Fruit fly (Drosophila melanogaster) whole organism, adult: ENCODE results near the gene Cyp4d14.

ENCODE experiments used
- CG11617 ChIP-seq: fragments of 200-800 bp; sonication (Bioruptor generic); optimal IDR thresholded peaks from 2 replicates; lab custom pipeline; 2017; ENCODE audit warnings: mild to moderate bottlenecking, missing biosample characterization, missing genetic modification reagents, missing genetic modification characterization
- CG14711 ChIP-seq: fragments of 200-800 bp; sonication (Bioruptor generic); optimal IDR thresholded peaks from 2 replicates; lab custom pipeline; 2018; ENCODE audit warnings: missing biosample characterization, mild to moderate bottlenecking, missing genetic modification characterization, moderate library complexity
- CG33017 ChIP-seq: fragments of 200-800 bp; sonication (Bioruptor generic); optimal IDR thresholded peaks from 2 replicates; lab custom pipeline; 2018; ENCODE audit warnings: missing biosample characterization, mild to moderate bottlenecking, missing genetic modification characterization, moderate library complexity
- CG7045 ChIP-seq: fragments of 200-800 bp; sonication (Bioruptor generic); optimal IDR thresholded peaks from 2 replicates; lab custom pipeline; 2017; ENCODE audit warnings: missing biosample characterization, mild to moderate bottlenecking, missing genetic modification characterization
- CG7101 ChIP-seq: fragments of 200-800 bp; sonication (Bioruptor generic); optimal IDR thresholded peaks from 2 replicates; lab custom pipeline; 2018; ENCODE audit warnings: missing biosample characterization, mild to moderate bottlenecking, missing genetic modification characterization, moderate library complexity
- Clk ChIP-seq: fragments of 200-800 bp; sonication (Bioruptor generic); optimal IDR thresholded peaks from 2 replicates; lab custom pipeline; 2017; ENCODE audit warnings: missing biosample characterization, missing genetic modification characterization
- Crg-1 ChIP-seq: fragments of 200-800 bp; sonication (Bioruptor generic); optimal IDR thresholded peaks from 2 replicates; lab custom pipeline; 2016; ENCODE audit warnings: missing biosample characterization, missing genetic modification characterization
- Hr96 ChIP-seq: fragments of 200-800 bp; sonication (Bioruptor generic); optimal IDR thresholded peaks from 2 replicates; lab custom pipeline; 2016; ENCODE audit warnings: missing biosample characterization, missing genetic modification characterization
- bab1 ChIP-seq: fragments of 200-800 bp; sonication (Bioruptor generic); optimal IDR thresholded peaks from 3 replicates; lab custom pipeline; 2019; ENCODE audit warnings: missing biosample characterization, mild to moderate bottlenecking, missing genetic modification characterization, moderate library complexity
- cic ChIP-seq: fragments of 200-800 bp; sonication (Bioruptor generic); optimal IDR thresholded peaks from 2 replicates; lab custom pipeline; 2017; ENCODE audit warnings: missing biosample characterization, mild to moderate bottlenecking, missing genetic modification characterization, moderate library complexity
- kay ChIP-seq: fragments of 200-800 bp; sonication (Bioruptor generic); peaks from one replicate; lab custom pipeline; 2016; ENCODE audit warnings: missing biosample characterization, missing genetic modification characterization, borderline replicate concordance
- ovo ChIP-seq: fragments of 200-800 bp; sonication (Bioruptor generic); optimal IDR thresholded peaks from 2 replicates; lab custom pipeline; 2016; ENCODE audit warnings: missing biosample characterization, missing genetic modification characterization
- pad ChIP-seq: fragments of 200-800 bp; sonication (Bioruptor generic); optimal IDR thresholded peaks from 3 replicates; lab custom pipeline; 2017; ENCODE audit warnings: missing biosample characterization, missing genetic modification characterization, mild to moderate bottlenecking, moderate library complexity, missing genetic modification reagents
- toe ChIP-seq: fragments of 200-800 bp; sonication (Bioruptor generic); optimal IDR thresholded peaks from 2 replicates; lab custom pipeline; 2016; ENCODE audit warnings: missing biosample characterization, missing genetic modification characterization

- TF ChIP-seq ovo (GFP tag; lab: Kevin White, UChicago) (no peak), toe (GFP tag; lab: Kevin White, UChicago) (no peak), kay (GFP tag; lab: Kevin White, UChicago) (no peak), bab1 (no peak), Hr96 (GFP tag; lab: Kevin White, UChicago) (no peak), CG33017 (tag; lab: Kevin White, UChicago) (peak; percentile 38), CG14711 (no peak), CG7101 (tag; lab: Kevin White, UChicago) (no peak), Crg-1 (GFP tag; lab: Kevin White, UChicago) (no peak), cic (GFP tag; lab: Kevin White, UChicago) (no peak), CG7045 (GFP tag; lab: Kevin White, UChicago) (no peak), Clk (GFP tag; lab: Kevin White, UChicago) (no peak), pad (GFP tag; lab: Kevin White, UChicago) (no peak), CG11617 (GFP tag; lab: Kevin White, UChicago) (no peak)
Observed at dm6 chrX:2134226-2134880, 40.8 kb downstream of the Cyp4d14 start.
